Worm (Caenorhabditis elegans) whole organism, L3 larva: ENCODE results near the gene spin-4.

Experiments used
- R02D3.7 ChIP-seq: fragments of 150-350 bp; optimal IDR thresholded peaks from 2 replicates; lab custom pipeline; 2014; ENCODE audit warnings: missing biosample characterization, missing genetic modification characterization
- ama-1 ChIP-seq: fragments of 150-350 bp; optimal IDR thresholded peaks from 2 replicates; lab custom pipeline; 2018
- ceh-16 ChIP-seq: sonication (generic microtip); optimal IDR thresholded peaks from 2 replicates; lab custom pipeline; 2017; ENCODE audit warnings: missing biosample characterization, missing genetic modification characterization
- egl-27 ChIP-seq: sonication (generic microtip); optimal IDR thresholded peaks from 4 replicates; lab custom pipeline; 2017; ENCODE audit warnings: missing biosample characterization, missing genetic modification reagents, missing genetic modification characterization
- fkh-10 ChIP-seq: sonication (generic microtip); optimal IDR thresholded peaks from 2 replicates; lab custom pipeline; 2017; ENCODE audit warnings: missing biosample characterization, missing genetic modification reagents, missing genetic modification characterization
- nhr-11 ChIP-seq: fragments of 150-350 bp; optimal IDR thresholded peaks from 2 replicates; lab custom pipeline; 2014; ENCODE audit warnings: missing biosample characterization, missing genetic modification characterization
- nhr-237 ChIP-seq: fragments of 150-350 bp; optimal IDR thresholded peaks from 2 replicates; lab custom pipeline; 2014; ENCODE audit warnings: missing biosample characterization, missing genetic modification characterization
- nhr-43 ChIP-seq: sonication (generic microtip); optimal IDR thresholded peaks from 2 replicates; lab custom pipeline; 2016; ENCODE audit warnings: mild to moderate bottlenecking, missing genetic modification characterization, missing compliant biosample characterization; ENCODE audit not compliant: poor library complexity, severe bottlenecking
- nhr-76 ChIP-seq: fragments of 150-350 bp; sonication (generic microtip); optimal IDR thresholded peaks from 5 replicates; lab custom pipeline; 2014; ENCODE audit warnings: missing biosample characterization, missing genetic modification characterization
- nhr-77 ChIP-seq: fragments of 150-350 bp; optimal IDR thresholded peaks from 2 replicates; lab custom pipeline; 2014; ENCODE audit warnings: missing biosample characterization, missing genetic modification characterization
- snpc-4 ChIP-seq: fragments of 150-350 bp; optimal IDR thresholded peaks from 2 replicates; lab custom pipeline; 2014; ENCODE audit warnings: missing biosample characterization, missing genetic modification characterization
- unc-39 ChIP-seq: sonication (generic microtip); optimal IDR thresholded peaks from 4 replicates; lab custom pipeline; 2017; ENCODE audit warnings: missing biosample characterization, missing genetic modification characterization
- unc-62 ChIP-seq: fragments of 150-350 bp; sonication (generic microtip); optimal IDR thresholded peaks from 4 replicates; lab custom pipeline; 2014; ENCODE audit warnings: missing biosample characterization, missing genetic modification reagents, missing genetic modification characterization

ce11 chrIII:12668821-12669220 lies 19.3 kb upstream of the spin-4 start:
- TF ChIP-seq nhr-77 (tag; lab: Kevin White, UChicago) (no peak), fkh-10 (GFP tag; lab: Kevin White, UChicago) (no peak), ama-1 (lab: Kevin White, UChicago) (no peak), unc-39 (tag; lab: Kevin White, UChicago) (no peak), nhr-43 (tag; lab: Kevin White, UChicago) (no peak), R02D3.7 (no peak), nhr-11 (tag; lab: Kevin White, UChicago) (no peak), ceh-16 (tag; lab: Kevin White, UChicago) (no peak), snpc-4 (no peak), egl-27 (tag; lab: Kevin White, UChicago) (no peak), nhr-237 (tag; lab: Kevin White, UChicago) (no peak), nhr-76 (tag; lab: Kevin White, UChicago) (no peak), unc-62 (GFP tag; lab: Kevin White, UChicago) (no peak)
